Fruit fly (Drosophila melanogaster) whole organism, adult: Measurements from ENCODE around the gene CG43445.

Experiments
- CG14711 ChIP-seq: fragments of 200-800 bp; sonication (Bioruptor generic); optimal IDR thresholded peaks from 2 replicates; lab custom pipeline; 2018; ENCODE audit warnings: missing biosample characterization, mild to moderate bottlenecking, missing genetic modification characterization, moderate library complexity
- CG1620 ChIP-seq: fragments of 200-800 bp; sonication (Bioruptor generic); optimal IDR thresholded peaks from 2 replicates; lab custom pipeline; 2016; ENCODE audit warnings: missing biosample characterization, missing genetic modification characterization
- Clk ChIP-seq: fragments of 200-800 bp; sonication (Bioruptor generic); optimal IDR thresholded peaks from 2 replicates; lab custom pipeline; 2017; ENCODE audit warnings: missing biosample characterization, missing genetic modification characterization
- cnc ChIP-seq, 2 experiments: fragments of >200 bp; optimal IDR thresholded peaks; 2 replicates each; lab custom pipeline; 2017

DNA sequence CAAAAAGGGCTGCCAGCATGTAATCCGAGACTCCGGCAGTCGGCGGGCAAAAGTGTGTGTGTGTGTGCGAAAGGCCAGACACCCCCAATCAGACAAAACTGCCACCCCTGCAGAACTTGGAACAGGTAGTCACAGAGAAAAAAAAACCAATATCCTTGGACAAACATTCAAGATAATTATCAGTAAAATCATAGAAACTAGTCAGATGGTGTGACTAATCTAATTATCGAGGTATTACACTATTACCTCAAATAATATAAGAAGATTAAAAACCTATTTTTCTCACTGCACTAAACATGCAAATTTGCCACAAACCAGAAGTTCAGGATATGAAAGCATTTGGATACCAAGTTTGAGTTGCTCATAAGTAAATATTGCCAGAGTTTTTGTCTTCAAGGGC is 46.6 kb downstream of the CG43445 start:
- no peak for TF ChIP-seq cnc (optimal IDR thresholded peaks at IDR 0.05; lab: Kevin White, UChicago)
- no peak for TF ChIP-seq Clk (GFP tag; lab: Kevin White, UChicago)
- no peak for TF ChIP-seq CG14711 (tag; lab: Kevin White, UChicago)
- TF ChIP-seq CG1620 = no peak
